Worm (Caenorhabditis elegans) whole organism, L2 larva: ENCODE data around the gene F56B3.11.

ENCODE experiments used
- C34F6.9 ChIP-seq: fragments of 150-350 bp; optimal IDR thresholded peaks from 2 replicates; lab custom pipeline; 2014; ENCODE audit warnings: missing biosample characterization, missing genetic modification characterization
- F13H6.1 ChIP-seq: sonication (generic microtip); optimal IDR thresholded peaks from 2 replicates; lab custom pipeline; 2016; ENCODE audit warnings: missing genetic modification characterization, missing compliant biosample characterization
- Y55F3AM.14 ChIP-seq: fragments of 200-800 bp; sonication (Bioruptor generic); optimal IDR thresholded peaks from 2 replicates; lab custom pipeline; 2018; ENCODE audit warnings: mild to moderate bottlenecking, missing genetic modification characterization, missing compliant biosample characterization
- ZK546.5 ChIP-seq: sonication (generic microtip); optimal IDR thresholded peaks from 2 replicates; lab custom pipeline; 2017; ENCODE audit warnings: missing biosample characterization, missing genetic modification characterization
- alr-1 ChIP-seq: fragments of 150-350 bp; optimal IDR thresholded peaks from 2 replicates; lab custom pipeline; 2014; ENCODE audit warnings: missing biosample characterization, missing genetic modification characterization
- aly-2 ChIP-seq: fragments of 150-350 bp; optimal IDR thresholded peaks from 2 replicates; lab custom pipeline; 2014; ENCODE audit warnings: missing biosample characterization, missing genetic modification characterization
- ama-1 ChIP-seq: fragments of 150-350 bp; optimal IDR thresholded peaks from 2 replicates; lab custom pipeline; 2018; ENCODE audit warnings: inconsistent platforms
- ceh-16 ChIP-seq: fragments of 150-350 bp; optimal IDR thresholded peaks from 2 replicates; lab custom pipeline; 2014; ENCODE audit warnings: missing biosample characterization, missing genetic modification characterization
- ceh-82 ChIP-seq: fragments of 150-350 bp; optimal IDR thresholded peaks from 2 replicates; lab custom pipeline; 2014; ENCODE audit warnings: missing biosample characterization, missing genetic modification characterization
- crh-2 ChIP-seq: sonication (generic microtip); optimal IDR thresholded peaks from 2 replicates; lab custom pipeline; 2017; ENCODE audit warnings: missing biosample characterization, missing genetic modification characterization
- dmd-4 ChIP-seq: sonication (generic microtip); optimal IDR thresholded peaks from 2 replicates; lab custom pipeline; 2017; ENCODE audit warnings: missing biosample characterization, missing genetic modification characterization
- egl-27 ChIP-seq: sonication (generic microtip); optimal IDR thresholded peaks from 3 replicates; lab custom pipeline; 2017; ENCODE audit warnings: missing biosample characterization, missing genetic modification reagents, missing genetic modification characterization
- elt-1 ChIP-seq: fragments of 150-350 bp; optimal IDR thresholded peaks from 2 replicates; lab custom pipeline; 2014; ENCODE audit warnings: missing biosample characterization, missing genetic modification characterization
- elt-3 ChIP-seq: sonication (generic microtip); optimal IDR thresholded peaks from 2 replicates; lab custom pipeline; 2017; ENCODE audit warnings: missing biosample characterization, missing genetic modification characterization
- fos-1 ChIP-seq: fragments of 150-350 bp; optimal IDR thresholded peaks from 2 replicates; lab custom pipeline; 2014; ENCODE audit warnings: missing biosample characterization, missing genetic modification characterization
- gmeb-1 ChIP-seq: fragments of 150-350 bp; optimal IDR thresholded peaks from 2 replicates; lab custom pipeline; 2014; ENCODE audit warnings: missing biosample characterization, missing genetic modification characterization
- lin-11 ChIP-seq: fragments of 150-350 bp; sonication (generic microtip); optimal IDR thresholded peaks from 2 replicates; lab custom pipeline; 2014; ENCODE audit warnings: missing biosample characterization, missing genetic modification characterization, inconsistent platforms, mixed read lengths
- lin-13 ChIP-seq: fragments of 150-350 bp; optimal IDR thresholded peaks from 2 replicates; lab custom pipeline; 2014; ENCODE audit warnings: missing biosample characterization, missing genetic modification reagents, missing genetic modification characterization
- lin-39 ChIP-seq: fragments of 150-350 bp; optimal IDR thresholded peaks from 2 replicates; lab custom pipeline; 2014; ENCODE audit warnings: missing biosample characterization, missing genetic modification reagents, missing genetic modification characterization
- lsy-2 ChIP-seq, 2 experiments: fragments of 150-350 bp in 1 of 2; sonication (generic microtip) in 1 of 2; optimal IDR thresholded peaks; 2 replicates each; lab custom pipeline; 2014 to 2017; ENCODE audit warnings: missing biosample characterization in 2 of 2, missing genetic modification characterization in 2 of 2
- mab-5 ChIP-seq: fragments of 150-350 bp; optimal IDR thresholded peaks from 2 replicates; lab custom pipeline; 2014; ENCODE audit warnings: missing biosample characterization, missing genetic modification characterization
- mbf-1 ChIP-seq: sonication (generic microtip); optimal IDR thresholded peaks from 2 replicates; lab custom pipeline; 2017; ENCODE audit warnings: missing biosample characterization, missing genetic modification characterization
- mdl-1 ChIP-seq, 2 experiments: fragments of 150-350 bp in 1 of 2; sonication (generic microtip) in 1 of 2; optimal IDR thresholded peaks; 2 replicates each; lab custom pipeline; 2017; ENCODE audit warnings: missing biosample characterization in 2 of 2, missing genetic modification characterization in 2 of 2
- nhr-11 ChIP-seq: fragments of 150-350 bp; optimal IDR thresholded peaks from 2 replicates; lab custom pipeline; 2014; ENCODE audit warnings: missing biosample characterization, missing genetic modification characterization
- nhr-12 ChIP-seq: fragments of 150-350 bp; optimal IDR thresholded peaks from 2 replicates; lab custom pipeline; 2014; ENCODE audit warnings: missing biosample characterization, missing genetic modification characterization
- nhr-129 ChIP-seq: fragments of 150-350 bp; optimal IDR thresholded peaks from 2 replicates; lab custom pipeline; 2014; ENCODE audit warnings: missing biosample characterization, missing genetic modification characterization
- nhr-21 ChIP-seq: fragments of 150-350 bp; optimal IDR thresholded peaks from 2 replicates; lab custom pipeline; 2014; ENCODE audit warnings: missing biosample characterization, missing genetic modification characterization
- nhr-23 ChIP-seq: fragments of 150-350 bp; optimal IDR thresholded peaks from 2 replicates; lab custom pipeline; 2014; ENCODE audit warnings: missing biosample characterization, missing genetic modification reagents, missing genetic modification characterization
- nhr-237 ChIP-seq: fragments of 150-350 bp; optimal IDR thresholded peaks from 2 replicates; lab custom pipeline; 2014; ENCODE audit warnings: missing biosample characterization, missing genetic modification characterization
- nhr-25 ChIP-seq: fragments of 150-350 bp; sonication (generic microtip); optimal IDR thresholded peaks from 3 replicates; lab custom pipeline; 2014; ENCODE audit warnings: missing biosample characterization, missing genetic modification characterization
- nhr-6 ChIP-seq: fragments of 150-350 bp; optimal IDR thresholded peaks from 2 replicates; lab custom pipeline; 2014; ENCODE audit warnings: missing biosample characterization, missing genetic modification characterization
- nhr-77 ChIP-seq: fragments of 150-350 bp; optimal IDR thresholded peaks from 2 replicates; lab custom pipeline; 2014; ENCODE audit warnings: missing biosample characterization, missing genetic modification characterization
- peb-1 ChIP-seq: fragments of 150-350 bp; optimal IDR thresholded peaks from 2 replicates; lab custom pipeline; 2014; ENCODE audit warnings: missing biosample characterization, missing genetic modification characterization
- sem-4 ChIP-seq: fragments of 150-350 bp; optimal IDR thresholded peaks from 2 replicates; lab custom pipeline; 2014; ENCODE audit warnings: missing biosample characterization, missing genetic modification reagents, missing genetic modification characterization
- skn-1 ChIP-seq: sonication (generic microtip); optimal IDR thresholded peaks from 2 replicates; lab custom pipeline; 2017; ENCODE audit warnings: missing biosample characterization, missing genetic modification characterization
- sma-3 ChIP-seq: sonication (generic microtip); optimal IDR thresholded peaks from 2 replicates; lab custom pipeline; 2016; ENCODE audit warnings: missing genetic modification reagents, missing genetic modification characterization, missing compliant biosample characterization
- sma-9 ChIP-seq, 2 experiments: fragments of 150-350 bp in 1 of 2; sonication (generic microtip) in 1 of 2; optimal IDR thresholded peaks; 2 replicates each; lab custom pipeline; 2014 to 2016; ENCODE audit warnings: missing genetic modification characterization in 2 of 2, mild to moderate bottlenecking in 1 of 2, missing biosample characterization in 1 of 2, missing compliant biosample characterization in 1 of 2, missing genetic modification reagents in 1 of 2, moderate library complexity in 1 of 2
- snpc-4 ChIP-seq: fragments of 150-350 bp; optimal IDR thresholded peaks from 2 replicates; lab custom pipeline; 2014; ENCODE audit warnings: missing biosample characterization, missing genetic modification characterization
- unc-39 ChIP-seq: fragments of 150-350 bp; optimal IDR thresholded peaks from 2 replicates; lab custom pipeline; 2014; ENCODE audit warnings: missing biosample characterization, missing genetic modification characterization
- unc-55 ChIP-seq: fragments of 150-350 bp; sonication (generic microtip); optimal IDR thresholded peaks from 3 replicates; lab custom pipeline; 2014; ENCODE audit warnings: missing biosample characterization, missing genetic modification reagents, missing genetic modification characterization
- unc-62 ChIP-seq: fragments of 150-350 bp; optimal IDR thresholded peaks from 2 replicates; lab custom pipeline; 2014; ENCODE audit warnings: missing biosample characterization, missing genetic modification reagents, missing genetic modification characterization
- zag-1 ChIP-seq: fragments of 150-350 bp; optimal IDR thresholded peaks from 2 replicates; lab custom pipeline; 2014; ENCODE audit warnings: missing biosample characterization, missing genetic modification characterization
- ztf-1 ChIP-seq: fragments of 200-800 bp; sonication (Bioruptor generic); conservative IDR thresholded peaks from 2 replicates; pipeline ENCODE4 v1.3.6; 2022; ENCODE audit warnings: missing genetic modification characterization, missing compliant biosample characterization
- ztf-11 ChIP-seq: sonication (generic microtip); optimal IDR thresholded peaks from 2 replicates; lab custom pipeline; 2017; ENCODE audit warnings: missing biosample characterization, missing genetic modification characterization
- ztf-4 ChIP-seq: fragments of 150-350 bp; optimal IDR thresholded peaks from 2 replicates; lab custom pipeline; 2014; ENCODE audit warnings: missing biosample characterization, missing genetic modification characterization

F56B3.11 gene

DNA sequence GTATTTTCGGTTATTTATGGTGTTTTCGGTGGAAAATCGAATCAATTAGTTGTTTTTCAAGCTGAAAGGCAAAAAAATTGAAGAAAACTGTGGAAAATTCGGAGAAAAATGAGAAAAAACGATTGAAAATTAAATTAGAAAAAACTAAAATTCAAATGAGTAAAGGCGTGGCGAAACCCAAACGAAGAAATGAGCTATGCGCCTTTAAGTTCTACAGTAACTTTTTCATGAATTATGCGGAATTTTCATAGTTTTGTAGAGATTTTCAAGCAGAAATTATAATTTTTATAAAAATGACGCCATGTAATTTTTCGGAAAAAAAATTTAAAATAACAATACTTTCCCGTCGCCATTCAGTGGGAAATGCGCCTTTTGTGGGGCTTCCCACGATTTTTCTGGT is 33.3 kb upstream of the F56B3.11 start:
- TF ChIP-seq ceh-16 (tag; lab: Kevin White, UChicago) = no peak
- TF ChIP-seq unc-62 (GFP tag; lab: Kevin White, UChicago) = no peak
- no peak for TF ChIP-seq ceh-82 (tag; lab: Kevin White, UChicago)
- no peak for TF ChIP-seq mdl-1 (tag; optimal IDR thresholded peaks at IDR 0.05; lab: Kevin White, UChicago)
- TF ChIP-seq zag-1 (tag; lab: Kevin White, UChicago) = no peak
- no peak for TF ChIP-seq ama-1 (lab: Kevin White, UChicago)
- no peak for TF ChIP-seq nhr-237 (tag; lab: Kevin White, UChicago)
- TF ChIP-seq Y55F3AM.14 (GFP tag; lab: Kevin White, UChicago) = no peak
- no peak for TF ChIP-seq fos-1 (tag; lab: Kevin White, UChicago)

DNA sequence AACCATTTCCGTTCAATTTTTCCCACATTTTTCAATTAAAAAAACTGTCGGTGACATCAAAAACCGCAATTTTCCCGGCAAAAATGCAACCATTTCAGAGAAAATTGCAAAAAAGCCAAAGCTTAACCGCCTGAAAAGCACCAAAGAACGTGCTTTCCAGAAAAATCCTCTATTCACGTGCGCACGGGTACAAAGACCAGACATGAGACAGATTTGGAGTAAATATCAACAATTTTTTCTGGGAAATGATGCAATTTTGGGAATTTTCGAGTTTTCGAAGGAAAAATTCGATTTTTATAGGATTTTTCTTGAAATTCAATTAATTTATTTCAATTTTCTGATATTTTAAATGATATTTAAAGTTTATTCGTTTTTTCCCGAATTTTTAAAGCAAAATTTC is 32.7 kb upstream of the F56B3.11 start:
- no peak for TF ChIP-seq lsy-2 (tag; optimal IDR thresholded peaks at IDR 0.05; lab: Kevin White, UChicago)
- TF ChIP-seq mdl-1 (tag; optimal IDR thresholded peaks at IDR 0.05; lab: Kevin White, UChicago) = no peak
- TF ChIP-seq C34F6.9 (tag; lab: Kevin White, UChicago) = peak; percentile 41
- peak; percentile 86 for TF ChIP-seq nhr-129

DNA sequence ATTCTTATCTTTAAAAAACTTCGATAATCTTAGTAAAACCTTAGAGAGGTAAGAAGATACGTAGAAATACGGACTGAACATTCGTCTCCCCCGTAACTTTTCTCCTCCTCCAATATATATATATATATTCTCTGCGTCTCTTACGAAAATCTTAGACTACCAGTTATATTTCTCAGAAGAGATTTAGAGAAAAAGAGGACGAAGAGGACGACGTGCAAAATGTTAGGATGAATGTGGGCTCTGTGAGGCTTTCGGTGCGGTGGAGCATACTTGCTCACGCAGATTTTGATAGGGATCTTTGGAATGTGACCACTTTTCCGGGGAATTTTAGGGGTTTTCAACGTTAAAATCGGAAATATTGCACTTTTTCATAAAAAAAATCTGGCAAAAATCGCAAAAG is 32.1 kb upstream of the F56B3.11 start:
- no peak for TF ChIP-seq elt-3 (tag; lab: Kevin White, UChicago)
- TF ChIP-seq mbf-1 (tag; lab: Kevin White, UChicago) = no peak
- TF ChIP-seq ZK546.5 (tag; lab: Kevin White, UChicago) = no peak
- TF ChIP-seq ztf-11 = no peak
- TF ChIP-seq unc-55 = peak; percentile 97
- TF ChIP-seq crh-2 (tag; lab: Kevin White, UChicago) = peak; percentile 81
- TF ChIP-seq peb-1 (tag; lab: Kevin White, UChicago) = no peak
- TF ChIP-seq zag-1 (tag; lab: Kevin White, UChicago) = peak; percentile 75
- peak; percentile 6 for TF ChIP-seq gmeb-1 (tag; lab: Kevin White, UChicago)
- no peak for TF ChIP-seq sma-9 (GFP tag; optimal IDR thresholded peaks at IDR 0.05; lab: Kevin White, UChicago)
- TF ChIP-seq sma-9 (tag; optimal IDR thresholded peaks at IDR 0.05; lab: Kevin White, UChicago) = no peak
- TF ChIP-seq lin-11 (tag; lab: Kevin White, UChicago) = peak; percentile 26
- TF ChIP-seq skn-1 (tag; lab: Kevin White, UChicago) = peak; percentile 33
- TF ChIP-seq elt-1 (tag; lab: Kevin White, UChicago) = no peak
- TF ChIP-seq fos-1 (tag; lab: Kevin White, UChicago) = peak; percentile 46
- peak; percentile 63 for TF ChIP-seq mab-5
- TF ChIP-seq nhr-6 (tag; lab: Kevin White, UChicago) = peak; percentile 35
- TF ChIP-seq C34F6.9 (tag; lab: Kevin White, UChicago) = peak; percentile 96
- TF ChIP-seq sma-3 (GFP tag; lab: Kevin White, UChicago) = no peak
- TF ChIP-seq ceh-16 (tag; lab: Kevin White, UChicago) = peak; percentile 1
- no peak for TF ChIP-seq aly-2 (tag; lab: Kevin White, UChicago)
- peak; percentile 74 for TF ChIP-seq nhr-129
- TF ChIP-seq ztf-4 (tag; lab: Kevin White, UChicago) = no peak
- no peak for TF ChIP-seq lin-39 (tag; lab: Kevin White, UChicago)
- no peak for TF ChIP-seq unc-39
- TF ChIP-seq mdl-1 (tag; optimal IDR thresholded peaks at IDR 0.05; lab: Kevin White, UChicago) = peak; percentile 46 to 49
- peak; percentile 26 for TF ChIP-seq egl-27
- TF ChIP-seq ama-1 (lab: Kevin White, UChicago) = peak; percentile 24
- TF ChIP-seq nhr-21 (tag; lab: Kevin White, UChicago) = no peak
- peak; percentile 65 to 88 for TF ChIP-seq lsy-2 (tag; optimal IDR thresholded peaks at IDR 0.05; lab: Kevin White, UChicago)
- no peak for TF ChIP-seq nhr-77 (tag; lab: Kevin White, UChicago)
- TF ChIP-seq sem-4 (tag; lab: Kevin White, UChicago) = peak; percentile 76
- no peak for TF ChIP-seq nhr-237 (tag; lab: Kevin White, UChicago)
- no peak for TF ChIP-seq ztf-1 (GFP tag; lab: Robert Waterston, UW)
- no peak for TF ChIP-seq nhr-23 (tag; lab: Kevin White, UChicago)
- TF ChIP-seq nhr-25 (tag; lab: Kevin White, UChicago) = peak; percentile 63
- TF ChIP-seq F13H6.1 = peak; percentile 64
- no peak for TF ChIP-seq nhr-12 (tag; lab: Kevin White, UChicago)
- no peak for TF ChIP-seq dmd-4 (tag; lab: Kevin White, UChicago)
- TF ChIP-seq snpc-4 (tag; lab: Kevin White, UChicago) = peak; percentile 84
- TF ChIP-seq nhr-11 (tag; lab: Kevin White, UChicago) = no peak
- peak; percentile 88 for TF ChIP-seq lin-13
- no peak for TF ChIP-seq unc-62 (GFP tag; lab: Kevin White, UChicago)
- no peak for TF ChIP-seq Y55F3AM.14 (GFP tag; lab: Kevin White, UChicago)
- no peak for TF ChIP-seq alr-1 (tag; lab: Kevin White, UChicago)
